Fruit fly (Drosophila melanogaster): Measurements from ENCODE around the gene dally.

dm6 chr3L:8835441-8835840 lies 8.1 kb downstream of the dally start:
- TF ChIP-seq CG7101 (tag; optimal IDR thresholded peaks at IDR 0.05), result no peak
- TF ChIP-seq toe (GFP tag; optimal IDR thresholded peaks at IDR 0.05), result no peak
- no peak for TF ChIP-seq CG5204 (GFP tag; optimal IDR thresholded peaks at IDR 0.05)
- TF ChIP-seq cnc (optimal IDR thresholded peaks at IDR 0.05), result no peak
- TF ChIP-seq Clk (GFP tag; optimal IDR thresholded peaks at IDR 0.05), result no peak
- no peak for TF ChIP-seq pad (GFP tag; optimal IDR thresholded peaks at IDR 0.05)
- no peak for TF ChIP-seq Mnt (GFP tag; optimal IDR thresholded peaks at IDR 0.05)
- no peak for TF ChIP-seq kay (GFP tag; ENCODE audit: borderline replicate concordance)
- TF ChIP-seq CG1620 (GFP tag; optimal IDR thresholded peaks at IDR 0.05), result no peak

All from whole organism, adult.